Fruit fly (Drosophila melanogaster): Measurements from ENCODE around the gene Hsc70-4.

Hsc70-4 gene

DNA sequence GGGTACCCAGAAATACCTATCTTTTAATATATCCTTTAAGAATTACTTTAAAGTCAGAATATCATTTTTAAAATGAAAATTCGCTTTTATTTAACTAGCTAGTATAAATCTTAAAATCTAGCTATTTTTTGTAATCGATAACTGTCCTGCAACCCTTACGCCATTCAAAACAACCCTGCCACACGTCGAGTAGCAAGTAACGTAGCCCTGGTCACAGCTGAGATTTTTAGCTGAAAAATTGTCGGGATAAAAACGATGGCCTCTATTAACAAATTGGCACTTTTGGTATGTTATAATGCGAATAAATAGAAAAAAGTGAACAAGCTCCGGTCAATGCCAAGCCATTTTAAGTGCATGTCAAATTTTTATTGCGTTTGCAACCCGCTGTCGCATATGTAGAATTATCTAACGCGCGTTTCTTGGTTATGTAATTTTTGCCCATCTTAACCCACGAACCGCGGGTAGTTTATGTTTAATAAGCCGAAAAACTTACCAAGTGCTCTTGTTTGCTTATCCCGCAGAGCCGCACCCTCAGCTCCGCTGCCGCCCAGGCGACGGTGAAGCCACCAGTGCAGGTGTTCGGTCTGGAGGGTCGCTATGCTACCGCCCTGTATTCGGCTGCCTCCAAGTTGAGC lies 23.0 kb downstream of the Hsc70-4 start, which contains the start of gene ATPsynO:
TSS of gene ATPsynO (plus strand) at position 186 of the 635 bp plus-strand sequence.
- TF ChIP-seq cic (GFP tag; optimal IDR thresholded peaks at IDR 0.05) (no peak), CG33017 (tag; optimal IDR thresholded peaks at IDR 0.05) (peak; percentile 43), toe (GFP tag; optimal IDR thresholded peaks at IDR 0.05) (no peak), ovo (GFP tag; optimal IDR thresholded peaks at IDR 0.05) (no peak), Crg-1 (GFP tag; optimal IDR thresholded peaks at IDR 0.05) (peak; percentile 17), CG7045 (GFP tag; optimal IDR thresholded peaks at IDR 0.05) (no peak), Clk (GFP tag; optimal IDR thresholded peaks at IDR 0.05) (no peak), CG5204 (GFP tag; optimal IDR thresholded peaks at IDR 0.05) (no peak), pad (GFP tag; optimal IDR thresholded peaks at IDR 0.05) (no peak), CG14711 (tag; optimal IDR thresholded peaks at IDR 0.05) (peak; percentile 59), CG11617 (GFP tag; optimal IDR thresholded peaks at IDR 0.05) (peak; percentile 51), Hr96 (GFP tag; optimal IDR thresholded peaks at IDR 0.05) (no peak), CG1620 (GFP tag; optimal IDR thresholded peaks at IDR 0.05) (peak; percentile 20), kay (GFP tag; ENCODE audit: borderline replicate concordance) (no peak), tj (GFP tag; optimal IDR thresholded peaks at IDR 0.05) (no peak), CG7101 (tag; optimal IDR thresholded peaks at IDR 0.05) (peak; percentile 46), Mnt (GFP tag; optimal IDR thresholded peaks at IDR 0.05) (peak; percentile 60), CG12768 (GFP tag; optimal IDR thresholded peaks at IDR 0.05) (no peak), bab1 (GFP tag; optimal IDR thresholded peaks at IDR 0.05) (peak; percentile 74), cnc (optimal IDR thresholded peaks at IDR 0.05) (no peak)

DNA sequence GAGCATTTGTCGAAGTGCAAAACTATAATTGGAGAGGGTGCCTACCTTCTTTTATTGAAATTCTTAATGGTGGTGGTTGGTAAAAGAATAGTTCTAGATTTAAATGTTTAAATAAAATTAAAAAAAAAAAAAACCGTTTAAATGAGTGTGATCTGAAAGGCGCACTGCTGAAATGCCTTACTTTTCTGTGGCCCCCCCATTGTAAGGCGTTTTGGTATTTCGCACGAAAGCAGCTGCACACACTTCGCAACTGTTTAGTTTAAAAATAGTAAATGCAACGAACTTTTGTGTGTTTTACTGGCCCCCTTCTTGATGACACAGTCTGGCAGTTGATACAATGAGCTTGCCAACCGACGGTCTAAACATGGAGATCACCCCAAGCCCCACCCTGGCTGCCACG lies 25.9 kb downstream of the Hsc70-4 start, which contains the start of the genes CG14864 and Zip88E:
TSS of gene CG14864 (minus strand) at position 113 of the 400 bp plus-strand sequence.
TSS of gene Zip88E (plus strand) at position 237 of the 400 bp plus-strand sequence.
- TF ChIP-seq bab1 (GFP tag; optimal IDR thresholded peaks at IDR 0.05): peak; percentile 16
- no peak for TF ChIP-seq CG14711 (tag; optimal IDR thresholded peaks at IDR 0.05)
- no peak for TF ChIP-seq Mnt (GFP tag; optimal IDR thresholded peaks at IDR 0.05)

DNA sequence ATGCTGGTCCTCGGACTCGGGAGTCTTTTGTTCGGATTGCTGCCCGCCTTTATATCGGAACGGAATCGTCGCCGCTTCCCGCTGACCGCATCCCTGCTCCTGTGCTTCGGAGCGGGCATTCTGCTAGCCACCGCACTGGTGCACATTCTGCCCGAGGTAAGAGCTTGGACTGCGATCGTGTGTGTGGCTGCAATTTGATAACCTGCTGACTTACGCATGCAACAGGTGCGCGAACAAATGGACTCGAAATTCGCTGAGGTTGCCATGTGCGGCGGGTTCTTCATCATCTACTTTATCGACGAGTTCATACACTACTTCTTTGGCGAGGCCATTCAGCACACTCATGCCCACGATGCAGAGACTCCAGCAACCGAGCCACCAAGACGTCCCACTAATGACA lies 26.4 kb downstream of the Hsc70-4 start:
- no peak for TF ChIP-seq pad (GFP tag; optimal IDR thresholded peaks at IDR 0.05)
- TF ChIP-seq tj (GFP tag; optimal IDR thresholded peaks at IDR 0.05): peak; percentile 90
- no peak for TF ChIP-seq Crg-1 (GFP tag; optimal IDR thresholded peaks at IDR 0.05)

DNA sequence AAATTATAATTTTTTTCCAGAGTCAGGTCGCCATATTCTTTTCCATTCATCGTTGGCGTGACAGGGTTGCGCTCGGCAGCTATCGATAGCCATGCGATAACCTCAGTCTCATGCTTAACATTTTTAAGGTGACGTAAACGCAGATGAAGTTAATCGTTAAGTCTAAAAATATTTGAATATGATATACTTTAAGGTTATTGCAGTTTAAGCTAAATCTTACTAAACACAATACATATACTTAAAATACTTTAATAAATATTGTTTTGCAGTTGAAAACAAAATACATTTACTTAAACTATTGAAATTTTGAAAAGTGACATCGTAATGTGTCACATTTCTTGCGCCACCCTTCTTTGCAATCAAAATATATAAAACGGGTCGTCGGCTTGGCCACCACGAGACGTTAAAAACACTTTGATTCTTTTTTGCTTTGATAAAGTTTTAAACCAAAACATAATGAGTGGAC lies 32.7 kb downstream of the Hsc70-4 start, which contains the start of the genes Cp190 and CG4338:
TSS of gene Cp190 (minus strand) at position 84 of the 466 bp plus-strand sequence.
TSS of gene CG4338 (plus strand) at position 365 of the 466 bp plus-strand sequence.
- TF ChIP-seq CG5204 (GFP tag; optimal IDR thresholded peaks at IDR 0.05) (no peak), CG14711 (tag; optimal IDR thresholded peaks at IDR 0.05) (peak; percentile 97), Clk (GFP tag; optimal IDR thresholded peaks at IDR 0.05) (peak; percentile 94), Hr96 (GFP tag; optimal IDR thresholded peaks at IDR 0.05) (peak; percentile 94), cic (GFP tag; optimal IDR thresholded peaks at IDR 0.05) (peak; percentile 77), cnc (optimal IDR thresholded peaks at IDR 0.05) (no peak), CG7101 (tag; optimal IDR thresholded peaks at IDR 0.05) (peak; percentile 99), pad (GFP tag; optimal IDR thresholded peaks at IDR 0.05) (peak; percentile 90), CG33017 (tag; optimal IDR thresholded peaks at IDR 0.05) (peak; percentile 98), CG12768 (GFP tag; optimal IDR thresholded peaks at IDR 0.05) (peak; percentile 98), toe (GFP tag; optimal IDR thresholded peaks at IDR 0.05) (peak; percentile 98), Crg-1 (GFP tag; optimal IDR thresholded peaks at IDR 0.05) (peak; percentile 95), bab1 (GFP tag; optimal IDR thresholded peaks at IDR 0.05) (peak; percentile 98), CG11617 (GFP tag; optimal IDR thresholded peaks at IDR 0.05) (peak; percentile 98), tj (GFP tag; optimal IDR thresholded peaks at IDR 0.05) (peak; percentile 88), CG1620 (GFP tag; optimal IDR thresholded peaks at IDR 0.05) (peak; percentile 96), Mnt (GFP tag; optimal IDR thresholded peaks at IDR 0.05) (peak; percentile 96), CG7045 (GFP tag; optimal IDR thresholded peaks at IDR 0.05) (peak; percentile 98), kay (GFP tag; ENCODE audit: borderline replicate concordance) (no peak), ovo (GFP tag; optimal IDR thresholded peaks at IDR 0.05) (peak; percentile 91)

DNA sequence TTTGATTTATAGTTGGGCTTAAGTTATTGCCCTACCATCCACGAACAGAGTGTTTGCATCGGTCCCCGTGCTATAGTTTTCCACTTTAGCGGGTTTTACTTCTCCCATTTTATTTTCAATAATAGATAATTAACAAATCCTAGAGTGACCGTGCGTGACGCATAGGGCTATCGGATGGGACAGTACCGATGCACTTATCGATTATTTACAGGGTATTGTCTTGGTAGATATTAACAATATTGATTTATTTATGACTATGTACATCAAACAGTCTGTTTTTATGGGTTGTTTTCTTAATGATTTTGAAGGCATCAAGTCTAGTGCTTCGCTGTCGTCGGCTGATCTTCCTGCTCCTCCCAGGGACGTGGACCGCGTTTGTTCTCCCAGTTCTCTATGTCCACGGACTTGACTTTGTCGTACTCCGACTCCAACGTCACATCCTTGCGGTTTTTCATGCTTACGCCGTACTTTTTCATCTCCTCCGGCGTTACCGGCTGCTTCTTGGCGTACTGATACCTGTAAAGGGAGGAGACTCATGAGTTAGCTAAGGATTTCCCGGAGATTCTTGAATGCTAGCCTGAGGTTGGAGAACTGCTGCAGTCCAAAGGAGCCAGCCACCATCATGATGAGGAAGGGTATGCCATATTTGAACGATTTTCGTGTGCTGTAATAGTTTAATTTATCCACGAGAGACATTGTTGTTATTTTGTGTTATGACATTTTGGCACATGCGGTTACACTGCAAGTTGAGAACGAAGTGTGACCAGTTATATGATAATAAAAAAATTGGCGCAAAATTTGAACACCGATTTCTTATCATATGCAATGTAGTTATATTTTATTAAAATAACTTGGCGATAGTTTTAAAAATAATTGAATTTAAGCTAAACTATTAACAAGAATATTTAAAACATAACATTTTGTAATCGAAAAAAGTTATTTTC lies 35.7 kb downstream of the Hsc70-4 start, which contains the start of the genes MRG15 and Tm1:
TSS of gene MRG15 (minus strand) at position 184 of the 944 bp plus-strand sequence.
TSS of gene Tm1 (plus strand) at position 295 of the 944 bp plus-strand sequence.
- TF ChIP-seq Mnt (GFP tag; optimal IDR thresholded peaks at IDR 0.05) (peak; percentile 69), CG11617 (GFP tag; optimal IDR thresholded peaks at IDR 0.05) (peak; percentile 7), CG7045 (GFP tag; optimal IDR thresholded peaks at IDR 0.05) (no peak), CG14711 (tag; optimal IDR thresholded peaks at IDR 0.05) (peak; percentile 15), CG1620 (GFP tag; optimal IDR thresholded peaks at IDR 0.05) (no peak), cnc (optimal IDR thresholded peaks at IDR 0.05) (no peak), tj (GFP tag; optimal IDR thresholded peaks at IDR 0.05) (peak; percentile 22)

Measured in whole organism, adult.